ENCODE assay signal across 4 worm cellular contexts in genomic region chrIII:7120477-7120876, ce11.
A peak's percentile ranks its signal among the peaks of the same experiment; 100 is the strongest.
TF ChIP-seq lines count a peak whose summit lies in the region.

No protein-coding gene starts in this region.

TF ChIP-seq in whole organism, L1 larva, 84 proteins besides CTCF, POLR2A, EP300 and RAD21 (continued from another document and continues in another):
- TF ChIP-seq hpl-2 (GFP tag; optimal IDR thresholded peaks at IDR 0.05; lab: Kevin White, UChicago) (no peak), snu-23 (GFP tag; optimal IDR thresholded peaks at IDR 0.05; lab: Kevin White, UChicago) (peak; percentile 52), elt-2 (tag; optimal IDR thresholded peaks at IDR 0.05; lab: Kevin White, UChicago) (peak; percentile 64), unc-98 (GFP tag; IDR thresholded peaks at IDR 0.05; lab: Robert Waterston, UW) (no peak), irx-1 (tag; optimal IDR thresholded peaks at IDR 0.05; lab: Kevin White, UChicago) (no peak), skn-1 (tag; optimal IDR thresholded peaks at IDR 0.05; lab: Kevin White, UChicago) (no peak), pag-3 (tag; optimal IDR thresholded peaks at IDR 0.05; lab: Kevin White, UChicago; ENCODE audit: borderline replicate concordance, insufficient read depth) (no peak), fos-1 (tag; optimal IDR thresholded peaks at IDR 0.05; lab: Kevin White, UChicago) (no peak), nhr-19 (GFP tag; conservative IDR thresholded peaks at IDR 0.05; lab: Robert Waterston, UW) (peak; percentile 98), nhr-76 (tag; optimal IDR thresholded peaks at IDR 0.05; lab: Kevin White, UChicago) (no peak), efl-1 (optimal IDR thresholded peaks at IDR 0.05; lab: Kevin White, UChicago) (peak in 1 of 2 experiments; percentile 11), efl-1 (GFP tag; optimal IDR thresholded peaks at IDR 0.05 in 1 of 2; lab: Kevin White, UChicago) (peak in 1 of 2 experiments; percentile 93), xbp-1 (tag; optimal IDR thresholded peaks at IDR 0.05; lab: Kevin White, UChicago) (peak; percentile 30), vab-15 (tag; optimal IDR thresholded peaks at IDR 0.05; lab: Kevin White, UChicago) (no peak), fkh-10 (GFP tag; optimal IDR thresholded peaks at IDR 0.05; lab: Kevin White, UChicago) (no peak), nhr-20 (tag; optimal IDR thresholded peaks at IDR 0.05; lab: Kevin White, UChicago) (peak; percentile 71), efl-3 (GFP tag; optimal IDR thresholded peaks at IDR 0.05; lab: Kevin White, UChicago) (no peak), F16B12.6 (tag; optimal IDR thresholded peaks at IDR 0.05; lab: Kevin White, UChicago) (no peak), nhr-11 (tag; optimal IDR thresholded peaks at IDR 0.05; lab: Kevin White, UChicago) (no peak), hlh-17 (GFP tag; optimal IDR thresholded peaks at IDR 0.05; lab: Kevin White, UChicago; ENCODE audit: borderline replicate concordance) (no peak), mep-1 (tag; optimal IDR thresholded peaks at IDR 0.05; lab: Kevin White, UChicago) (peak; percentile 12), ets-5 (GFP tag; IDR thresholded peaks at IDR 0.05; lab: Robert Waterston, UW) (no peak), mef-2 (tag; optimal IDR thresholded peaks at IDR 0.05; lab: Kevin White, UChicago) (no peak), lin-35 (GFP tag; optimal IDR thresholded peaks at IDR 0.05; lab: Kevin White, UChicago) (peak in 1 of 2 experiments; percentile 73), ceh-88 (GFP tag; IDR thresholded peaks at IDR 0.05; lab: Robert Waterston, UW) (no peak), nhr-85 (tag; lab: Kevin White, UChicago) (peak; percentile 91), grh-1 (GFP tag; IDR thresholded peaks at IDR 0.05; lab: Robert Waterston, UW) (0 out of 2 replicates have a peak, but pooled peaks have one; percentile 6), nhr-77 (tag; optimal IDR thresholded peaks at IDR 0.05; lab: Kevin White, UChicago) (peak; percentile 18), nhr-237 (tag; optimal IDR thresholded peaks at IDR 0.05; lab: Kevin White, UChicago) (no peak), C04F5.9 (tag; optimal IDR thresholded peaks at IDR 0.05; lab: Kevin White, UChicago) (no peak), pax-3 (tag; optimal IDR thresholded peaks at IDR 0.05; lab: Kevin White, UChicago) (no peak), fkh-4 (tag; optimal IDR thresholded peaks at IDR 0.05; lab: Kevin White, UChicago; ENCODE audit: borderline replicate concordance) (no peak), unc-86 (tag; optimal IDR thresholded peaks at IDR 0.05; lab: Kevin White, UChicago) (no peak)

TF ChIP-seq in whole organism, L2 larva, 48 proteins besides CTCF, POLR2A, EP300 and RAD21 (continued from another document):
- TF ChIP-seq lin-39 (tag; optimal IDR thresholded peaks at IDR 0.05; lab: Kevin White, UChicago) (no peak), lin-11 (tag; optimal IDR thresholded peaks at IDR 0.05; lab: Kevin White, UChicago) (no peak), snpc-4 (tag; optimal IDR thresholded peaks at IDR 0.05; lab: Kevin White, UChicago) (no peak), sma-3 (GFP tag; optimal IDR thresholded peaks at IDR 0.05; lab: Kevin White, UChicago) (peak; percentile 57), crh-2 (tag; optimal IDR thresholded peaks at IDR 0.05; lab: Kevin White, UChicago) (peak; percentile 65), nhr-23 (tag; optimal IDR thresholded peaks at IDR 0.05; lab: Kevin White, UChicago) (no peak), Y55F3AM.14 (GFP tag; optimal IDR thresholded peaks at IDR 0.05; lab: Kevin White, UChicago) (no peak), ztf-11 (tag; optimal IDR thresholded peaks at IDR 0.05; lab: Kevin White, UChicago) (no peak), dmd-4 (tag; optimal IDR thresholded peaks at IDR 0.05; lab: Kevin White, UChicago) (no peak), ceh-82 (tag; optimal IDR thresholded peaks at IDR 0.05; lab: Kevin White, UChicago) (no peak), nhr-10 (tag; optimal IDR thresholded peaks at IDR 0.05; lab: Kevin White, UChicago) (no peak), ZK546.5 (tag; optimal IDR thresholded peaks at IDR 0.05; lab: Kevin White, UChicago) (no peak), mbf-1 (tag; optimal IDR thresholded peaks at IDR 0.05; lab: Kevin White, UChicago) (no peak), ceh-16 (tag; optimal IDR thresholded peaks at IDR 0.05; lab: Kevin White, UChicago) (no peak), gmeb-1 (tag; optimal IDR thresholded peaks at IDR 0.05; lab: Kevin White, UChicago) (peak; percentile 21), fos-1 (tag; optimal IDR thresholded peaks at IDR 0.05; lab: Kevin White, UChicago) (peak; percentile 31), nhr-25 (tag; optimal IDR thresholded peaks at IDR 0.05; lab: Kevin White, UChicago) (peak; percentile 58), blmp-1 (tag; optimal IDR thresholded peaks at IDR 0.05; lab: Kevin White, UChicago; ENCODE audit: insufficient read depth) (no peak), alr-1 (tag; optimal IDR thresholded peaks at IDR 0.05; lab: Kevin White, UChicago) (no peak), nhr-129 (tag; optimal IDR thresholded peaks at IDR 0.05; lab: Kevin White, UChicago) (peak; percentile 36), ztf-4 (tag; optimal IDR thresholded peaks at IDR 0.05; lab: Kevin White, UChicago) (no peak), mdl-1 (tag; optimal IDR thresholded peaks at IDR 0.05; lab: Kevin White, UChicago) (no peak), nhr-77 (tag; optimal IDR thresholded peaks at IDR 0.05; lab: Kevin White, UChicago) (no peak), lin-13 (GFP tag; optimal IDR thresholded peaks at IDR 0.05; lab: Kevin White, UChicago) (no peak), nhr-6 (tag; optimal IDR thresholded peaks at IDR 0.05; lab: Kevin White, UChicago) (no peak), nhr-21 (tag; optimal IDR thresholded peaks at IDR 0.05; lab: Kevin White, UChicago) (peak; percentile 32), nhr-11 (tag; optimal IDR thresholded peaks at IDR 0.05; lab: Kevin White, UChicago) (no peak), nhr-12 (tag; optimal IDR thresholded peaks at IDR 0.05; lab: Kevin White, UChicago) (no peak), ama-1 (optimal IDR thresholded peaks at IDR 0.05; lab: Kevin White, UChicago) (no peak)

TF ChIP-seq in whole organism, L3 larva, 47 proteins besides CTCF, POLR2A, EP300 and RAD21 (continued from another document):
- TF ChIP-seq ceh-16 (tag; optimal IDR thresholded peaks at IDR 0.05; lab: Kevin White, UChicago): no peak
- TF ChIP-seq egl-5 (tag; optimal IDR thresholded peaks at IDR 0.05; lab: Kevin White, UChicago): no peak
- no peak for TF ChIP-seq nhr-28 (tag; optimal IDR thresholded peaks at IDR 0.05; lab: Kevin White, UChicago)
- TF ChIP-seq zag-1 (tag; optimal IDR thresholded peaks at IDR 0.05; lab: Kevin White, UChicago): no peak
- TF ChIP-seq hmg-11 (tag; optimal IDR thresholded peaks at IDR 0.05; lab: Kevin White, UChicago): no peak
- TF ChIP-seq fkh-10 (GFP tag; optimal IDR thresholded peaks at IDR 0.05; lab: Kevin White, UChicago): no peak
- TF ChIP-seq nhr-43 (tag; optimal IDR thresholded peaks at IDR 0.05; lab: Kevin White, UChicago; ENCODE audit: poor library complexity, severe bottlenecking): peak; percentile 28
TF ChIP-seq in whole organism, L3 larva: peak in this region for 8.

TF ChIP-seq in whole organism, L4 larva, 104 proteins besides CTCF, POLR2A, EP300 and RAD21 (continued from another document):
- TF ChIP-seq nhr-48 (tag; optimal IDR thresholded peaks at IDR 0.05; lab: Kevin White, UChicago) (peak; percentile 41), zfp-2 (tag; optimal IDR thresholded peaks at IDR 0.05; lab: Kevin White, UChicago) (no peak), daf-16 (GFP tag; optimal IDR thresholded peaks at IDR 0.05; lab: Kevin White, UChicago) (no peak), daf-16 (tag; optimal IDR thresholded peaks at IDR 0.05; lab: Kevin White, UChicago) (peak; percentile 61), pha-4 (GFP tag; IDR thresholded peaks at IDR 0.05; lab: Robert Waterston, UW) (no peak), pha-4 (tag; optimal IDR thresholded peaks at IDR 0.05; lab: Kevin White, UChicago) (no peak), vab-7 (GFP tag; IDR thresholded peaks at IDR 0.05; lab: Robert Waterston, UW) (no peak), zfp-3 (GFP tag; conservative IDR thresholded peaks at IDR 0.05; lab: Robert Waterston, UW) (no peak), nhr-25 (tag; optimal IDR thresholded peaks at IDR 0.05; lab: Kevin White, UChicago; ENCODE audit: borderline replicate concordance, insufficient read depth) (no peak), hlh-30 (tag; optimal IDR thresholded peaks at IDR 0.05; lab: Kevin White, UChicago; ENCODE audit: insufficient read depth) (peak; percentile 37), ceh-20 (GFP tag; IDR thresholded peaks at IDR 0.05; lab: Robert Waterston, UW) (no peak), zip-2 (tag; optimal IDR thresholded peaks at IDR 0.05; lab: Kevin White, UChicago) (no peak), mxl-2 (GFP tag; conservative IDR thresholded peaks at IDR 0.05; lab: Robert Waterston, UW) (peak; percentile 96), T26A8.4 (GFP tag; IDR thresholded peaks at IDR 0.05; lab: Robert Waterston, UW) (no peak), lir-3 (tag; optimal IDR thresholded peaks at IDR 0.05; lab: Kevin White, UChicago) (no peak), mes-2 (tag; optimal IDR thresholded peaks at IDR 0.05; lab: Kevin White, UChicago; ENCODE audit: poor library complexity, severe bottlenecking) (peak; percentile 45), egl-43 (GFP tag; IDR thresholded peaks at IDR 0.05; lab: Robert Waterston, UW) (no peak), ztf-7 (tag; optimal IDR thresholded peaks at IDR 0.05; lab: Kevin White, UChicago) (peak; percentile 31), hif-1 (tag; optimal IDR thresholded peaks at IDR 0.05; lab: Kevin White, UChicago) (no peak), dve-1 (tag; optimal IDR thresholded peaks at IDR 0.05; lab: Kevin White, UChicago; ENCODE audit: insufficient read depth) (peak; percentile 64), ceh-62 (tag; optimal IDR thresholded peaks at IDR 0.05; lab: Kevin White, UChicago) (no peak)
